Fruit fly (Drosophila melanogaster) whole organism, embryonic: Measurements from ENCODE around the gene Prp3.

Experiments used
- ATbp ChIP-seq: fragments of 200-800 bp; sonication (Bioruptor generic); optimal IDR thresholded peaks from 2 replicates; lab custom pipeline; 2017; ENCODE audit warnings: missing biosample characterization, mild to moderate bottlenecking, missing genetic modification characterization, missing genetic modification reagents
- Atf3 ChIP-seq: fragments of 200-800 bp; sonication (Bioruptor generic); optimal IDR thresholded peaks from 3 replicates; lab custom pipeline; 2016; ENCODE audit warnings: missing biosample characterization, missing genetic modification characterization
- CG10431 ChIP-seq: fragments of 200-800 bp; sonication (Bioruptor generic); optimal IDR thresholded peaks from 3 replicates; lab custom pipeline; 2018; ENCODE audit warnings: missing biosample characterization, mild to moderate bottlenecking, missing genetic modification characterization
- CG10543 ChIP-seq: fragments of 200-800 bp; sonication (Bioruptor generic); optimal IDR thresholded peaks from 3 replicates; lab custom pipeline; 2017; ENCODE audit warnings: missing biosample characterization, mild to moderate bottlenecking, missing genetic modification characterization, moderate library complexity
- CG11398 ChIP-seq: fragments of 200-800 bp; sonication (Bioruptor generic); optimal IDR thresholded peaks from 2 replicates; lab custom pipeline; 2016; ENCODE audit warnings: missing biosample characterization, missing genetic modification characterization
- CG12104 ChIP-seq: fragments of 200-800 bp; sonication (Bioruptor generic); optimal IDR thresholded peaks from 3 replicates; lab custom pipeline; 2016; ENCODE audit warnings: missing biosample characterization, missing genetic modification characterization
- CG12236 ChIP-seq: fragments of 200-800 bp; sonication (Bioruptor generic); optimal IDR thresholded peaks from 2 replicates; lab custom pipeline; 2016; ENCODE audit warnings: missing biosample characterization, missing genetic modification characterization
- CG15269 ChIP-seq: fragments of 200-800 bp; sonication (Bioruptor generic); optimal IDR thresholded peaks from 2 replicates; lab custom pipeline; 2018; ENCODE audit warnings: missing biosample characterization, mild to moderate bottlenecking, missing genetic modification characterization, moderate library complexity
- CG2116 ChIP-seq: fragments of 200-800 bp; sonication (Bioruptor generic); optimal IDR thresholded peaks from 3 replicates; lab custom pipeline; 2018; ENCODE audit warnings: missing biosample characterization, mild to moderate bottlenecking, missing genetic modification characterization
- CG2199 ChIP-seq: fragments of 200-800 bp; sonication (Bioruptor generic); IDR thresholded peaks from 3 replicates; pipeline ENCODE4 v1.3.6; 2022; ENCODE audit warnings: missing biosample characterization, missing genetic modification characterization
- CG42726 ChIP-seq: fragments of 200-800 bp; sonication (Bioruptor generic); IDR thresholded peaks from 2 replicates; pipeline ENCODE4 v1.3.6; 2022; ENCODE audit warnings: missing biosample characterization, missing genetic modification characterization; ENCODE audit not compliant: partially characterized antibody
- CG7556 ChIP-seq: fragments of 200-800 bp; sonication (Bioruptor generic); optimal IDR thresholded peaks from 2 replicates; lab custom pipeline; 2017; ENCODE audit warnings: missing biosample characterization, mild to moderate bottlenecking, missing genetic modification characterization
- CG8388 ChIP-seq: fragments of 200-800 bp; sonication (Bioruptor generic); optimal IDR thresholded peaks from 2 replicates; lab custom pipeline; 2019; ENCODE audit warnings: missing biosample characterization, mild to moderate bottlenecking, missing genetic modification characterization, moderate library complexity
- CG9437 ChIP-seq: fragments of 200-800 bp; sonication (Bioruptor generic); optimal IDR thresholded peaks from 2 replicates; lab custom pipeline; 2018; ENCODE audit warnings: missing biosample characterization, mild to moderate bottlenecking, missing genetic modification characterization
- CHES-1-like ChIP-seq: fragments of 200-800 bp; sonication (Bioruptor generic); optimal IDR thresholded peaks from 2 replicates; lab custom pipeline; 2016; ENCODE audit warnings: missing biosample characterization, missing genetic modification characterization
- D ChIP-seq, 2 experiments: fragments of 200-800 bp in 1 of 2; fragments of >200 bp in 1 of 2; sonication (Bioruptor generic) in 1 of 2; optimal IDR thresholded peaks; 2 replicates in 1 of 2; 3 replicates in 1 of 2; lab custom pipeline; 2017; ENCODE audit warnings: mild to moderate bottlenecking in 1 of 2, missing biosample characterization in 1 of 2, missing genetic modification characterization in 1 of 2, missing genetic modification reagents in 1 of 2
- Dad ChIP-seq: fragments of 200-800 bp; sonication (Bioruptor generic); optimal IDR thresholded peaks from 3 replicates; lab custom pipeline; 2016; ENCODE audit warnings: missing biosample characterization, missing genetic modification characterization
- ERR ChIP-seq: fragments of 200-800 bp; sonication (Bioruptor generic); optimal IDR thresholded peaks from 2 replicates; lab custom pipeline; 2016; ENCODE audit warnings: missing biosample characterization, missing genetic modification characterization
- Eip74EF ChIP-seq, 2 experiments: fragments of 200-800 bp in 1 of 2; fragments of >200 bp in 1 of 2; sonication (Bioruptor generic) in 1 of 2; optimal IDR thresholded peaks; 2 replicates each; lab custom pipeline; 2017 to 2019; ENCODE audit warnings: missing biosample characterization in 2 of 2, missing genetic modification characterization in 2 of 2, mild to moderate bottlenecking in 1 of 2, moderate library complexity in 1 of 2
- HLH4C ChIP-seq: fragments of 200-800 bp; sonication (Bioruptor generic); IDR thresholded peaks from 3 replicates; pipeline ENCODE4 v1.3.6; 2022; ENCODE audit warnings: missing biosample characterization, missing genetic modification characterization; ENCODE audit not compliant: partially characterized antibody
- Hey ChIP-seq: fragments of 200-800 bp; sonication (Bioruptor generic); optimal IDR thresholded peaks from 3 replicates; lab custom pipeline; 2018; ENCODE audit warnings: missing biosample characterization, mild to moderate bottlenecking, missing genetic modification characterization
- MESR4 ChIP-seq: fragments of 200-800 bp; sonication (Bioruptor generic); optimal IDR thresholded peaks from 2 replicates; lab custom pipeline; 2018; ENCODE audit warnings: missing biosample characterization, mild to moderate bottlenecking, missing genetic modification characterization, moderate library complexity
- Nf-YC ChIP-seq: fragments of 200-800 bp; optimal IDR thresholded peaks from 3 replicates; lab custom pipeline; 2019; ENCODE audit warnings: missing biosample characterization, mild to moderate bottlenecking, missing genetic modification characterization, moderate library complexity
- Optix ChIP-seq: fragments of 200-800 bp; sonication (Bioruptor generic); IDR thresholded peaks from 3 replicates; pipeline ENCODE4 v1.3.6; 2022; ENCODE audit warnings: missing biosample characterization, missing genetic modification characterization
- Six4 ChIP-seq: fragments of 200-800 bp; sonication (Bioruptor generic); optimal IDR thresholded peaks from 2 replicates; lab custom pipeline; 2016; ENCODE audit warnings: missing biosample characterization, missing genetic modification characterization
- Sry-δ ChIP-seq: fragments of 200-800 bp; sonication (Bioruptor generic); optimal IDR thresholded peaks from 2 replicates; lab custom pipeline; 2016; ENCODE audit warnings: missing biosample characterization, missing genetic modification characterization
- Xbp1 ChIP-seq: fragments of 200-800 bp; sonication (Bioruptor generic); optimal IDR thresholded peaks from 3 replicates; lab custom pipeline; 2016; ENCODE audit warnings: missing biosample characterization, mild to moderate bottlenecking, missing genetic modification characterization
- bigmax ChIP-seq: fragments of 200-800 bp; sonication (Bioruptor generic); optimal IDR thresholded peaks from 2 replicates; lab custom pipeline; 2018; ENCODE audit warnings: missing biosample characterization, mild to moderate bottlenecking, missing genetic modification characterization
- chm ChIP-seq: fragments of 200-800 bp; sonication (Bioruptor generic); IDR thresholded peaks from 2 replicates; pipeline ENCODE4 v1.3.6; 2022; ENCODE audit warnings: missing biosample characterization, missing genetic modification characterization
- crp ChIP-seq, 2 experiments: fragments of 200-800 bp; sonication (Bioruptor generic); optimal IDR thresholded peaks; 2 replicates in 1 of 2; 3 replicates in 1 of 2; lab custom pipeline; 2017; ENCODE audit warnings: missing biosample characterization in 2 of 2, missing genetic modification characterization in 2 of 2, mild to moderate bottlenecking in 1 of 2, moderate library complexity in 1 of 2
- danr ChIP-seq: fragments of 200-800 bp; sonication (Bioruptor generic); IDR thresholded peaks from 2 replicates; pipeline ENCODE4 v1.3.6; 2022; ENCODE audit warnings: missing biosample characterization, missing genetic modification characterization
- exex ChIP-seq: fragments of 200-800 bp; sonication (Bioruptor generic); optimal IDR thresholded peaks from 4 replicates; lab custom pipeline; 2018; ENCODE audit warnings: missing biosample characterization, mild to moderate bottlenecking, missing genetic modification characterization, moderate library complexity
- fd96Cb ChIP-seq: fragments of 200-800 bp; sonication (Bioruptor generic); optimal IDR thresholded peaks from 2 replicates; lab custom pipeline; 2018; ENCODE audit warnings: missing biosample characterization, mild to moderate bottlenecking, missing genetic modification characterization, moderate library complexity
- gce ChIP-seq: fragments of 200-800 bp; sonication (Bioruptor generic); IDR thresholded peaks from 3 replicates; pipeline ENCODE4 v1.3.6; 2022; ENCODE audit warnings: missing biosample characterization, missing genetic modification characterization
- gcm2 ChIP-seq: fragments of 200-800 bp; sonication (Bioruptor generic); optimal IDR thresholded peaks from 2 replicates; lab custom pipeline; 2016; ENCODE audit warnings: missing biosample characterization, missing genetic modification characterization
- insv ChIP-seq, 2 experiments: fragments of 200-800 bp; sonication (Bioruptor generic); optimal IDR thresholded peaks; 3 replicates each; lab custom pipeline; 2016 to 2018; ENCODE audit warnings: missing biosample characterization in 2 of 2, missing genetic modification characterization in 2 of 2
- mirr ChIP-seq: fragments of 200-800 bp; sonication (Bioruptor generic); optimal IDR thresholded peaks from 3 replicates; lab custom pipeline; 2018; ENCODE audit warnings: missing biosample characterization, mild to moderate bottlenecking, missing genetic modification characterization
- p53 ChIP-seq: fragments of 200-800 bp; sonication (Bioruptor generic); optimal IDR thresholded peaks from 2 replicates; lab custom pipeline; 2016; ENCODE audit warnings: missing biosample characterization, missing genetic modification characterization
- psq ChIP-seq: fragments of 200-800 bp; sonication (Bioruptor generic); optimal IDR thresholded peaks from 2 replicates; lab custom pipeline; 2017; ENCODE audit warnings: missing biosample characterization, missing genetic modification characterization
- ro ChIP-seq: fragments of 200-800 bp; sonication (Bioruptor generic); IDR thresholded peaks from 2 replicates; pipeline ENCODE4 v1.3.6; 2022; ENCODE audit warnings: missing biosample characterization, missing genetic modification characterization
- sd ChIP-seq: fragments of 200-800 bp; sonication (Bioruptor generic); optimal IDR thresholded peaks from 3 replicates; lab custom pipeline; 2018; ENCODE audit warnings: missing biosample characterization, mild to moderate bottlenecking, missing genetic modification characterization, moderate library complexity
- sens-2 ChIP-seq: fragments of 200-800 bp; sonication (Bioruptor generic); IDR thresholded peaks from 2 replicates; pipeline ENCODE4 v1.3.6; 2022; ENCODE audit warnings: missing biosample characterization, missing genetic modification characterization
- sima ChIP-seq: fragments of 200-800 bp; sonication (Bioruptor generic); optimal IDR thresholded peaks from 2 replicates; lab custom pipeline; 2016; ENCODE audit warnings: missing biosample characterization, missing genetic modification characterization
- stwl ChIP-seq: fragments of 200-800 bp; sonication (Bioruptor generic); optimal IDR thresholded peaks from 3 replicates; lab custom pipeline; 2018; ENCODE audit warnings: missing biosample characterization, mild to moderate bottlenecking, missing genetic modification characterization, moderate library complexity
- tll ChIP-seq, 2 experiments: fragments of 200-800 bp in 1 of 2; fragments of >200 bp in 1 of 2; sonication (Bioruptor generic) in 1 of 2; optimal IDR thresholded peaks; 2 replicates each; lab custom pipeline; 2017 to 2019; ENCODE audit warnings: missing biosample characterization in 2 of 2, missing genetic modification characterization in 2 of 2, mild to moderate bottlenecking in 1 of 2, moderate library complexity in 1 of 2
- unpg ChIP-seq: fragments of 200-800 bp; sonication (Bioruptor generic); optimal IDR thresholded peaks from 3 replicates; lab custom pipeline; 2018; ENCODE audit warnings: missing biosample characterization, mild to moderate bottlenecking, missing genetic modification characterization, moderate library complexity
- zen2 ChIP-seq: fragments of 200-800 bp; sonication (Bioruptor generic); IDR thresholded peaks from 3 replicates; pipeline ENCODE4 v1.3.6; 2022; ENCODE audit warnings: missing biosample characterization, missing genetic modification characterization; ENCODE audit not compliant: partially characterized antibody

The Prp3 gene

dm6 chr3L:19896892-19897684 is 13.0 kb upstream of the Prp3 start:
- TF ChIP-seq CG12236 (GFP tag; lab: Kevin White, UChicago) = no peak
- peak; percentile 1 for TF ChIP-seq mirr (GFP tag; lab: Kevin White, UChicago)
- no peak for TF ChIP-seq CG10431 (GFP tag; lab: Kevin White, UChicago)
- no peak for TF ChIP-seq tll (GFP tag; optimal IDR thresholded peaks at IDR 0.05; lab: Kevin White, UChicago)
- no peak for TF ChIP-seq ro (GFP tag; lab: Robert Waterston, UW)
- no peak for TF ChIP-seq CG11398 (GFP tag; lab: Kevin White, UChicago)
- no peak for TF ChIP-seq bigmax
- no peak for TF ChIP-seq gce (GFP tag; lab: Robert Waterston, UW)
- peak; percentile 38 for TF ChIP-seq CG7556 (GFP tag; lab: Kevin White, UChicago)
- TF ChIP-seq ERR (GFP tag; lab: Kevin White, UChicago) = peak; percentile 45
- TF ChIP-seq sima (GFP tag; lab: Kevin White, UChicago) = no peak
- TF ChIP-seq Six4 (GFP tag; lab: Kevin White, UChicago) = peak; percentile 13
- peak; percentile 66 for TF ChIP-seq stwl
- TF ChIP-seq zen2 (GFP tag; lab: Robert Waterston, UW) = peak; percentile 39; the same call in 2 of the 3 replicates
- peak; percentile 12 for TF ChIP-seq exex
- peak; percentile 41; the same call in 1 of the 3 replicates for TF ChIP-seq HLH4C (GFP tag; lab: Robert Waterston, UW)
- TF ChIP-seq Atf3 = no peak
- TF ChIP-seq gcm2 (GFP tag; lab: Kevin White, UChicago) = no peak
- peak; percentile 20 for TF ChIP-seq CG12104 (GFP tag; lab: Kevin White, UChicago)
- TF ChIP-seq CG10543 (GFP tag; lab: Kevin White, UChicago) = peak; percentile 62
- peak; percentile 10 for TF ChIP-seq CG8388
- TF ChIP-seq CHES-1-like (GFP tag; lab: Kevin White, UChicago) = peak; percentile 28
- TF ChIP-seq unpg (GFP tag; lab: Kevin White, UChicago) = no peak
- TF ChIP-seq danr (GFP tag; lab: Robert Waterston, UW) = no peak
- TF ChIP-seq D (optimal IDR thresholded peaks at IDR 0.05; lab: Kevin White, UChicago) = peak; percentile 24
- no peak for TF ChIP-seq D (GFP tag; optimal IDR thresholded peaks at IDR 0.05; lab: Kevin White, UChicago)
- no peak for TF ChIP-seq p53
- TF ChIP-seq CG15269 (tag; lab: Kevin White, UChicago) = no peak
- peak; percentile 61 for TF ChIP-seq CG2116
- TF ChIP-seq CG42726 (GFP tag; lab: Robert Waterston, UW) = 0 out of 2 replicates have a peak, but pooled peaks have one; percentile 6
- no peak for TF ChIP-seq sens-2 (GFP tag; lab: Robert Waterston, UW)
- TF ChIP-seq Eip74EF (GFP tag; optimal IDR thresholded peaks at IDR 0.05; lab: Kevin White, UChicago) = no peak
- no peak for TF ChIP-seq Hey
- no peak for TF ChIP-seq psq
- TF ChIP-seq CG2199 = 0 out of 3 replicates have a peak, but pooled peaks have one; percentile 30
- peak; percentile 11 for TF ChIP-seq Nf-YC (tag; lab: Kevin White, UChicago)
- peak; percentile 99 for TF ChIP-seq CG9437
- TF ChIP-seq Xbp1 (GFP tag; lab: Kevin White, UChicago) = peak; percentile 64
- TF ChIP-seq crp (GFP tag; optimal IDR thresholded peaks at IDR 0.05; lab: Kevin White, UChicago) = peak; percentile 58 to 90
- TF ChIP-seq MESR4 (GFP tag; lab: Kevin White, UChicago) = peak; percentile 11
- TF ChIP-seq fd96Cb (tag; lab: Kevin White, UChicago) = no peak
- TF ChIP-seq Optix (GFP tag; lab: Robert Waterston, UW) = no peak
- no peak for TF ChIP-seq sd
- TF ChIP-seq ATbp (GFP tag; lab: Kevin White, UChicago) = peak; percentile 34
- peak; percentile 11 for TF ChIP-seq Dad (GFP tag; lab: Kevin White, UChicago)
- no peak for TF ChIP-seq insv (GFP tag; optimal IDR thresholded peaks at IDR 0.05; lab: Kevin White, UChicago)
- TF ChIP-seq chm (GFP tag; lab: Robert Waterston, UW) = no peak
- TF ChIP-seq Sry-δ (GFP tag; lab: Kevin White, UChicago) = peak; percentile 17
